Fruit fly (Drosophila melanogaster) whole organism, prepupa: Measurements from ENCODE around the gene mthl5.
A peak's percentile ranks its signal among the peaks of the same experiment; 100 is the strongest.

Experiments used
- Blimp-1 ChIP-seq: fragments of 200-800 bp; sonication (Bioruptor generic); optimal IDR thresholded peaks from 3 replicates; lab custom pipeline; 2017; ENCODE audit warnings: missing biosample characterization, missing genetic modification characterization, mild to moderate bottlenecking, moderate library complexity, missing genetic modification reagents
- CG11762 ChIP-seq: fragments of 200-800 bp; sonication (Bioruptor generic); optimal IDR thresholded peaks from 3 replicates; lab custom pipeline; 2016; ENCODE audit warnings: missing biosample characterization, missing genetic modification characterization; ENCODE audit not compliant: insufficient read depth
- CG11902 ChIP-seq: fragments of 200-800 bp; sonication (Bioruptor generic); optimal IDR thresholded peaks from 3 replicates; lab custom pipeline; 2016; ENCODE audit warnings: missing biosample characterization, missing genetic modification characterization
- CG1621 ChIP-seq: fragments of 200-800 bp; sonication (Bioruptor generic); optimal IDR thresholded peaks from 3 replicates; lab custom pipeline; 2018; ENCODE audit warnings: missing biosample characterization, mild to moderate bottlenecking, missing genetic modification characterization
- CG16779 ChIP-seq: fragments of 200-800 bp; sonication (Bioruptor generic); optimal IDR thresholded peaks from 3 replicates; lab custom pipeline; 2017; ENCODE audit warnings: missing biosample characterization, mild to moderate bottlenecking, missing genetic modification characterization
- CG8632 ChIP-seq: fragments of 200-800 bp; sonication (Bioruptor generic); optimal IDR thresholded peaks from 3 replicates; lab custom pipeline; 2016; ENCODE audit warnings: missing biosample characterization, missing genetic modification characterization
- Eip75B ChIP-seq: fragments of 200-800 bp; sonication (Bioruptor generic); optimal IDR thresholded peaks from 3 replicates; lab custom pipeline; 2016; ENCODE audit warnings: missing biosample characterization, missing genetic modification characterization
- Lpt ChIP-seq: fragments of 200-800 bp; sonication (Bioruptor generic); optimal IDR thresholded peaks from 3 replicates; lab custom pipeline; 2016; ENCODE audit warnings: missing biosample characterization, missing genetic modification characterization
- Smox ChIP-seq: fragments of 200-800 bp; sonication (Bioruptor generic); optimal IDR thresholded peaks from 3 replicates; lab custom pipeline; 2016; ENCODE audit warnings: missing biosample characterization, missing genetic modification characterization
- Sox102F ChIP-seq: fragments of 200-800 bp; sonication (Bioruptor generic); optimal IDR thresholded peaks from 2 replicates; lab custom pipeline; 2016; ENCODE audit warnings: missing biosample characterization, mild to moderate bottlenecking, missing genetic modification characterization
- acj6 ChIP-seq: fragments of 200-800 bp; sonication (Bioruptor generic); optimal IDR thresholded peaks from 3 replicates; lab custom pipeline; 2016; ENCODE audit warnings: missing biosample characterization, missing genetic modification characterization
- cyc ChIP-seq: fragments of 200-800 bp; sonication (Bioruptor generic); optimal IDR thresholded peaks from 3 replicates; lab custom pipeline; 2016; ENCODE audit warnings: missing biosample characterization, missing genetic modification characterization
- fd85E ChIP-seq: fragments of 200-800 bp; sonication (Bioruptor generic); optimal IDR thresholded peaks from 3 replicates; lab custom pipeline; 2016; ENCODE audit warnings: missing biosample characterization, missing genetic modification characterization
- lz ChIP-seq: fragments of 200-800 bp; sonication (Bioruptor generic); optimal IDR thresholded peaks from 3 replicates; lab custom pipeline; 2016; ENCODE audit warnings: missing biosample characterization, missing genetic modification characterization

dm6 chr3R:11849378-11850249 lies 37.4 kb downstream of the mthl5 start:
- TF ChIP-seq Blimp-1 (GFP tag; lab: Kevin White, UChicago) (no peak), fd85E (GFP tag; lab: Kevin White, UChicago) (peak; percentile 64), cyc (peak; percentile 81), lz (GFP tag; lab: Kevin White, UChicago) (peak; percentile 73), Sox102F (GFP tag; lab: Kevin White, UChicago) (peak; percentile 76), CG11762 (GFP tag; lab: Kevin White, UChicago) (peak; percentile 71), CG11902 (GFP tag; lab: Kevin White, UChicago) (peak; percentile 68), Smox (GFP tag; lab: Kevin White, UChicago) (peak; percentile 70), CG8632 (GFP tag; lab: Kevin White, UChicago) (peak; percentile 69), CG16779 (peak; percentile 72), Lpt (peak; percentile 89), CG1621 (tag; lab: Kevin White, UChicago) (peak; percentile 84), acj6 (GFP tag; lab: Kevin White, UChicago) (peak; percentile 87), Eip75B (peak; percentile 88)
